Worm (Caenorhabditis elegans) whole organism, young adult: ENCODE results near the gene ctl-2.

ENCODE experiments used
- K11D2.4 ChIP-seq: fragments of 200-800 bp; sonication (Bioruptor generic); IDR thresholded peaks from 2 replicates; pipeline ENCODE4 v1.3.6; 2022; ENCODE audit warnings: missing genetic modification reagents, missing genetic modification characterization, missing compliant biosample characterization
- Y56A3A.18 ChIP-seq: fragments of 200-800 bp; sonication (Bioruptor generic); IDR thresholded peaks from 2 replicates; pipeline ENCODE4 v1.3.6; 2022; ENCODE audit warnings: missing genetic modification reagents, missing genetic modification characterization, missing compliant biosample characterization
- akir-1 ChIP-seq: fragments of 200-800 bp; sonication (Bioruptor generic); optimal IDR thresholded peaks from 2 replicates; lab custom pipeline; 2018; ENCODE audit warnings: mild to moderate bottlenecking, missing genetic modification characterization, moderate library complexity, missing compliant biosample characterization
- dpl-1 ChIP-seq: fragments of 150-350 bp; optimal IDR thresholded peaks from 2 replicates; lab custom pipeline; 2014; ENCODE audit warnings: missing biosample characterization, missing genetic modification reagents, missing genetic modification characterization
- lin-40 ChIP-seq: sonication (generic microtip); optimal IDR thresholded peaks from 2 replicates; lab custom pipeline; 2016; ENCODE audit warnings: missing genetic modification characterization, mild to moderate bottlenecking, missing compliant biosample characterization, missing genotype, missing genetic modification reagents
- sdz-38 ChIP-seq: sonication (generic microtip); optimal IDR thresholded peaks from 2 replicates; lab custom pipeline; 2016; ENCODE audit warnings: missing genotype, missing genetic modification characterization, missing compliant biosample characterization
- snpc-1.1 ChIP-seq: sonication (generic microtip); optimal IDR thresholded peaks from 2 replicates; lab custom pipeline; 2017; ENCODE audit warnings: missing genetic modification characterization, mild to moderate bottlenecking, missing compliant biosample characterization, antibody characterized with exemption, moderate library complexity, missing genotype, missing genetic modification reagents; ENCODE audit not compliant: insufficient read depth
- unc-62 ChIP-seq: fragments of 150-350 bp; optimal IDR thresholded peaks from 2 replicates; lab custom pipeline; 2014; ENCODE audit warnings: missing biosample characterization, missing genetic modification reagents, missing genetic modification characterization
- ztf-18 ChIP-seq: sonication (generic microtip); optimal IDR thresholded peaks from 2 replicates; lab custom pipeline; 2016; ENCODE audit warnings: missing genotype, mild to moderate bottlenecking, missing genetic modification characterization, missing compliant biosample characterization

DNA sequence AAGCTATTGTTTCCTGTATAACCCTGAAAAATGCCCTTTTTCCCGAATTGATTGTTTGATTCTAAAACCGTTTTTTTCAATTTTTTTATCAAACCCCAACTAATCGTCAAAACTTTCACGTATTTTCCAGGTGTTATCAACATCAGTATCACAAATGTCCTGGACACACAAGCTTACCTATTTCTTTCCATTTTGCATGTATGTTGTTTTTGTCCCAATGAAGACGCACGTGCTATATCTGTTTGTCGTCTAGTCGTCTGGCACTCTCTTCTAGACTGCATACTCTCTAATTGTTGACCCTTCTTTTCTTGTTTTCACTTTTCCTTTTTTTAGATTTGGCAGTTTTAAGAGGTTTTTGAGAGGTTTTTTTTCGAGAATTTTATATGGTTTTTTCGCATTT, 5.5 kb downstream of the ctl-2 start:
- TF ChIP-seq dpl-1, result no peak
- TF ChIP-seq Y56A3A.18 (GFP tag; lab: Robert Waterston, UW), result no peak
- no peak for TF ChIP-seq unc-62 (GFP tag; lab: Kevin White, UChicago)
- TF ChIP-seq akir-1 (GFP tag; lab: Kevin White, UChicago), result no peak
- TF ChIP-seq sdz-38 (tag; lab: Kevin White, UChicago), result no peak
- no peak for TF ChIP-seq snpc-1.1 (tag; lab: Kevin White, UChicago)
- no peak for TF ChIP-seq K11D2.4
- TF ChIP-seq lin-40 (tag; lab: Kevin White, UChicago), result peak; percentile 51
- no peak for TF ChIP-seq ztf-18
